Worm (Caenorhabditis elegans): Measurements from ENCODE around the gene ncx-5.

DNA sequence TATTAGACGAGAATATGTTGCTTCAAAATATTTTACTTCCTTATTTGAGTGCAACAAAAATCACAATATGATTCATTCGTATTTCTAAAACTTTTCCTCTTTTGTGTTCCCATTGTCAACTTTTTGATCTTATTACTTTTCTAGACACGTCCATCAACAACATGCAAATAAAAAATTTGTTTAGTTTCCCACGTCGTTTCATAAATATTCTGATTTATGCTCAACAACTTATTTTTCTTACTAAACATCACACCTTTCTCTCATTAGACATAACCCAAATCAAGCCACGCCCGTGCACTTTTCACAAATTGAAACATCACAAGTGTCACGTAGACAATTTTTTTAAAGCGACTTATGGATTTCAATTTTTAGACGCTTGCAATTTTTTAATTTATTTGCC, 20.1 kb downstream of the ncx-5 start:
- no peak for TF ChIP-seq nhr-47 (tag; optimal IDR thresholded peaks at IDR 0.05)
- no peak for TF ChIP-seq ama-1 (optimal IDR thresholded peaks at IDR 0.05)
- TF ChIP-seq hlh-17 (GFP tag; optimal IDR thresholded peaks at IDR 0.05; ENCODE audit: borderline replicate concordance): no peak
- no peak for TF ChIP-seq nhr-237 (tag; optimal IDR thresholded peaks at IDR 0.05)
- TF ChIP-seq nhr-12 (tag; optimal IDR thresholded peaks at IDR 0.05): no peak
- no peak for TF ChIP-seq irx-1 (tag; optimal IDR thresholded peaks at IDR 0.05)
- no peak for TF ChIP-seq skn-1 (tag; optimal IDR thresholded peaks at IDR 0.05)
- no peak for TF ChIP-seq nhr-76 (tag; optimal IDR thresholded peaks at IDR 0.05)
- TF ChIP-seq elt-3 (tag; optimal IDR thresholded peaks at IDR 0.05): no peak
- TF ChIP-seq C04F5.9 (tag; optimal IDR thresholded peaks at IDR 0.05): no peak
- no peak for TF ChIP-seq ztf-4 (tag; optimal IDR thresholded peaks at IDR 0.05)
- TF ChIP-seq hlh-4 (tag; optimal IDR thresholded peaks at IDR 0.05): no peak
- no peak for TF ChIP-seq efl-3 (GFP tag; optimal IDR thresholded peaks at IDR 0.05)

All from whole organism, L1 larva.